Fruit fly (Drosophila melanogaster): Measurements from ENCODE around the gene CG34125.

- TF ChIP-seq pan (optimal IDR thresholded peaks at IDR 0.05) (no peak), EcR (GFP tag; optimal IDR thresholded peaks at IDR 0.05) (no peak), psq (optimal IDR thresholded peaks at IDR 0.05) (no peak), usp (GFP tag; optimal IDR thresholded peaks at IDR 0.05) (no peak)
These were observed 15.9 kb downstream of the CG34125 start, which contains the start of the genes CG8892 and CG34126 for dm6 chr2L:4981278-4981966.
